Worm (Caenorhabditis elegans): Measurements from ENCODE around the gene Y43E12A.3.
A peak's percentile ranks its signal among the peaks of the same experiment; 100 is the strongest.

DNA sequence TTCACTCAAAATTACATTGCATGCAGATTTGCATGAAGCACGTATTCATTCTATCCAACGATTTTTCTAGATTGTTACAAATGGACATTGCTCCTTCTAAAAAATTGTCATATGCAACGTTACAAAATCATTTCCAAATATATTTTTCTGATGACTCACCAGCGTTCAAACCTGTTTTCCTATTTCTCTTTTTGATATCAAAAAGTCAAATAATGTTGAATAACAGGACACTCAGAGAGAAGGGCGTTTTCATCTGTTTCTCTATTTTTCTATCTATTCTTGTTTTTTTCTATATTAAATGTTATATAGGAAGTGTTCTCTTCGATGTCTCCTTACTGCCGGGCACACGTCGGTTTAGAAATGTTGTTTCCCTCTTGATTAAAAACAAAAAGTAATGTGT, 19.2 kb downstream of the Y43E12A.3 start:
- TF ChIP-seq unc-62 (GFP tag; optimal IDR thresholded peaks at IDR 0.05 in 1 of 2) (peak in 1 of 2 experiments; percentile 66), unc-62 (tag; optimal IDR thresholded peaks at IDR 0.05) (no peak), nhr-77 (tag; optimal IDR thresholded peaks at IDR 0.05) (no peak), lim-7 (GFP tag; IDR thresholded peaks at IDR 0.05) (no peak), nhr-11 (tag; optimal IDR thresholded peaks at IDR 0.05) (no peak), F37D6.2 (tag; optimal IDR thresholded peaks at IDR 0.05) (no peak), pqm-1 (tag; optimal IDR thresholded peaks at IDR 0.05) (no peak), mdl-1 (tag; optimal IDR thresholded peaks at IDR 0.05) (no peak), egl-27 (tag; optimal IDR thresholded peaks at IDR 0.05) (no peak), dmd-9 (GFP tag; IDR thresholded peaks at IDR 0.05) (no peak), skn-1 (tag; optimal IDR thresholded peaks at IDR 0.05) (no peak), unc-130 (GFP tag; optimal IDR thresholded peaks at IDR 0.05) (no peak), zfp-2 (tag; optimal IDR thresholded peaks at IDR 0.05) (no peak)
